Fruit fly (Drosophila melanogaster) whole organism, adult: ENCODE measurements around the gene H15.
A peak's percentile ranks its signal among the peaks of the same experiment; 100 is the strongest.

Source experiments
- CG11617 ChIP-seq: fragments of 200-800 bp; sonication (Bioruptor generic); optimal IDR thresholded peaks from 2 replicates; lab custom pipeline; 2017; ENCODE audit warnings: mild to moderate bottlenecking, missing biosample characterization, missing genetic modification reagents, missing genetic modification characterization
- CG12768 ChIP-seq: fragments of 200-800 bp; sonication (Bioruptor generic); optimal IDR thresholded peaks from 2 replicates; lab custom pipeline; 2017; ENCODE audit warnings: missing biosample characterization, missing genetic modification characterization, mild to moderate bottlenecking, moderate library complexity, missing genetic modification reagents
- CG14711 ChIP-seq: fragments of 200-800 bp; sonication (Bioruptor generic); optimal IDR thresholded peaks from 2 replicates; lab custom pipeline; 2018; ENCODE audit warnings: missing biosample characterization, mild to moderate bottlenecking, missing genetic modification characterization, moderate library complexity
- CG1620 ChIP-seq: fragments of 200-800 bp; sonication (Bioruptor generic); optimal IDR thresholded peaks from 2 replicates; lab custom pipeline; 2016; ENCODE audit warnings: missing biosample characterization, missing genetic modification characterization
- CG33017 ChIP-seq: fragments of 200-800 bp; sonication (Bioruptor generic); optimal IDR thresholded peaks from 2 replicates; lab custom pipeline; 2018; ENCODE audit warnings: missing biosample characterization, mild to moderate bottlenecking, missing genetic modification characterization, moderate library complexity
- CG5204 ChIP-seq: fragments of 200-800 bp; sonication (Bioruptor generic); optimal IDR thresholded peaks from 2 replicates; lab custom pipeline; 2016; ENCODE audit warnings: missing biosample characterization, missing genetic modification characterization
- CG7045 ChIP-seq: fragments of 200-800 bp; sonication (Bioruptor generic); optimal IDR thresholded peaks from 2 replicates; lab custom pipeline; 2017; ENCODE audit warnings: missing biosample characterization, mild to moderate bottlenecking, missing genetic modification characterization
- CG7101 ChIP-seq: fragments of 200-800 bp; sonication (Bioruptor generic); optimal IDR thresholded peaks from 2 replicates; lab custom pipeline; 2018; ENCODE audit warnings: missing biosample characterization, mild to moderate bottlenecking, missing genetic modification characterization, moderate library complexity
- Clk ChIP-seq: fragments of 200-800 bp; sonication (Bioruptor generic); optimal IDR thresholded peaks from 2 replicates; lab custom pipeline; 2017; ENCODE audit warnings: missing biosample characterization, missing genetic modification characterization
- Crg-1 ChIP-seq: fragments of 200-800 bp; sonication (Bioruptor generic); optimal IDR thresholded peaks from 2 replicates; lab custom pipeline; 2016; ENCODE audit warnings: missing biosample characterization, missing genetic modification characterization
- Hr96 ChIP-seq: fragments of 200-800 bp; sonication (Bioruptor generic); optimal IDR thresholded peaks from 2 replicates; lab custom pipeline; 2016; ENCODE audit warnings: missing biosample characterization, missing genetic modification characterization
- Mnt ChIP-seq: fragments of 200-800 bp; sonication (Bioruptor generic); optimal IDR thresholded peaks from 2 replicates; lab custom pipeline; 2016; ENCODE audit warnings: missing biosample characterization, mild to moderate bottlenecking, missing genetic modification characterization
- bab1 ChIP-seq: fragments of 200-800 bp; sonication (Bioruptor generic); optimal IDR thresholded peaks from 3 replicates; lab custom pipeline; 2019; ENCODE audit warnings: missing biosample characterization, mild to moderate bottlenecking, missing genetic modification characterization, moderate library complexity
- cic ChIP-seq: fragments of 200-800 bp; sonication (Bioruptor generic); optimal IDR thresholded peaks from 2 replicates; lab custom pipeline; 2017; ENCODE audit warnings: missing biosample characterization, mild to moderate bottlenecking, missing genetic modification characterization, moderate library complexity
- cnc ChIP-seq, 2 experiments: fragments of >200 bp; optimal IDR thresholded peaks; 2 replicates each; lab custom pipeline; 2017
- kay ChIP-seq: fragments of 200-800 bp; sonication (Bioruptor generic); peaks from one replicate; lab custom pipeline; 2016; ENCODE audit warnings: missing biosample characterization, missing genetic modification characterization, borderline replicate concordance
- ovo ChIP-seq: fragments of 200-800 bp; sonication (Bioruptor generic); optimal IDR thresholded peaks from 2 replicates; lab custom pipeline; 2016; ENCODE audit warnings: missing biosample characterization, missing genetic modification characterization
- pad ChIP-seq: fragments of 200-800 bp; sonication (Bioruptor generic); optimal IDR thresholded peaks from 3 replicates; lab custom pipeline; 2017; ENCODE audit warnings: missing biosample characterization, missing genetic modification characterization, mild to moderate bottlenecking, moderate library complexity, missing genetic modification reagents
- tj ChIP-seq: fragments of 200-800 bp; sonication (Bioruptor generic); optimal IDR thresholded peaks from 3 replicates; lab custom pipeline; 2017; ENCODE audit warnings: missing biosample characterization, mild to moderate bottlenecking, missing genetic modification characterization, moderate library complexity
- toe ChIP-seq: fragments of 200-800 bp; sonication (Bioruptor generic); optimal IDR thresholded peaks from 2 replicates; lab custom pipeline; 2016; ENCODE audit warnings: missing biosample characterization, missing genetic modification characterization

H15 gene

dm6 chr2L:5421570-5422004 lies 17.5 kb downstream of the H15 start:
- TF ChIP-seq Mnt (GFP tag; lab: Kevin White, UChicago) (no peak), pad (GFP tag; lab: Kevin White, UChicago) (peak; percentile 92)

- TF ChIP-seq Crg-1 (GFP tag; lab: Kevin White, UChicago) (no peak), toe (GFP tag; lab: Kevin White, UChicago) (no peak), tj (no peak), CG14711 (no peak), CG5204 (GFP tag; lab: Kevin White, UChicago) (no peak), cnc (optimal IDR thresholded peaks at IDR 0.05; lab: Kevin White, UChicago) (no peak), kay (GFP tag; lab: Kevin White, UChicago) (no peak), Hr96 (GFP tag; lab: Kevin White, UChicago) (no peak), CG11617 (no peak), CG12768 (GFP tag; lab: Kevin White, UChicago) (no peak), CG33017 (tag; lab: Kevin White, UChicago) (no peak), CG7045 (no peak), cic (no peak), CG1620 (GFP tag; lab: Kevin White, UChicago) (no peak), pad (GFP tag; lab: Kevin White, UChicago) (no peak), bab1 (no peak), ovo (GFP tag; lab: Kevin White, UChicago) (no peak)
Measured at dm6 chr2L:5425341-5425740, 21.3 kb downstream of the H15 start.

dm6 chr2L:5426843-5427540 lies 22.9 kb downstream of the H15 start:
- TF ChIP-seq CG7045 (no peak), CG1620 (GFP tag; lab: Kevin White, UChicago) (no peak), CG5204 (GFP tag; lab: Kevin White, UChicago) (no peak), Mnt (GFP tag; lab: Kevin White, UChicago) (no peak), CG33017 (tag; lab: Kevin White, UChicago) (no peak), bab1 (no peak), kay (GFP tag; lab: Kevin White, UChicago) (no peak), CG11617 (no peak), toe (GFP tag; lab: Kevin White, UChicago) (no peak), cnc (optimal IDR thresholded peaks at IDR 0.05; lab: Kevin White, UChicago) (no peak), tj (no peak), CG12768 (GFP tag; lab: Kevin White, UChicago) (no peak), Crg-1 (GFP tag; lab: Kevin White, UChicago) (no peak), ovo (GFP tag; lab: Kevin White, UChicago) (no peak), pad (GFP tag; lab: Kevin White, UChicago) (no peak), cic (no peak), CG14711 (no peak), Hr96 (GFP tag; lab: Kevin White, UChicago) (no peak)

- peak; percentile 13 for TF ChIP-seq kay (GFP tag; lab: Kevin White, UChicago)
- no peak for TF ChIP-seq toe (GFP tag; lab: Kevin White, UChicago)
- TF ChIP-seq bab1 = no peak
- TF ChIP-seq cnc (optimal IDR thresholded peaks at IDR 0.05; lab: Kevin White, UChicago) = no peak
Measured at dm6 chr2L:5428776-5429549, 24.9 kb downstream of the H15 start.

- no peak for TF ChIP-seq CG7045
Measured at dm6 chr2L:5429756-5430155, 25.7 kb downstream of the H15 start.

- TF ChIP-seq CG11617 = no peak
- no peak for TF ChIP-seq Mnt (GFP tag; lab: Kevin White, UChicago)
- peak; percentile 37 for TF ChIP-seq kay (GFP tag; lab: Kevin White, UChicago)
- TF ChIP-seq CG7101 (tag; lab: Kevin White, UChicago) = no peak
- TF ChIP-seq cnc (optimal IDR thresholded peaks at IDR 0.05; lab: Kevin White, UChicago) = no peak
Measured at dm6 chr2L:5431988-5432597, 28.0 kb downstream of the H15 start.

dm6 chr2L:5432798-5433197 lies 28.7 kb downstream of the H15 start:
- TF ChIP-seq Clk (GFP tag; lab: Kevin White, UChicago) (no peak), tj (no peak), CG7045 (no peak), CG11617 (no peak), Mnt (GFP tag; lab: Kevin White, UChicago) (no peak), CG12768 (GFP tag; lab: Kevin White, UChicago) (no peak), Crg-1 (GFP tag; lab: Kevin White, UChicago) (no peak), CG1620 (GFP tag; lab: Kevin White, UChicago) (no peak), toe (GFP tag; lab: Kevin White, UChicago) (no peak), pad (GFP tag; lab: Kevin White, UChicago) (no peak), CG5204 (GFP tag; lab: Kevin White, UChicago) (no peak), kay (GFP tag; lab: Kevin White, UChicago) (no peak), bab1 (no peak), CG7101 (tag; lab: Kevin White, UChicago) (no peak)
